Fruit fly (Drosophila melanogaster): Measurements from ENCODE around the gene promL.
A peak's percentile ranks its signal among the peaks of the same experiment; 100 is the strongest.

Gene promL

dm6 chr3L:3125649-3126130 is 1.8 kb downstream of the promL start (continued):
- TF ChIP-seq vri (GFP tag; optimal IDR thresholded peaks at IDR 0.05): peak; percentile 28
- no peak for TF ChIP-seq achi (GFP tag; optimal IDR thresholded peaks at IDR 0.05)

dm6 chr3L:3124939-3125648 is 2.4 kb downstream of the promL start:
- no peak for TF ChIP-seq Hr39 (GFP tag; optimal IDR thresholded peaks at IDR 0.05)
- TF ChIP-seq Eip78C (GFP tag): no peak
- peak; percentile 98 for TF ChIP-seq dsx (GFP tag; optimal IDR thresholded peaks at IDR 0.05; ENCODE audit: poor library complexity, severe bottlenecking)
- peak; percentile 95 for TF ChIP-seq svp (GFP tag)
- TF ChIP-seq Ets96B (tag; optimal IDR thresholded peaks at IDR 0.05): no peak
- peak; percentile 15 for TF ChIP-seq net (GFP tag; optimal IDR thresholded peaks at IDR 0.05)
- no peak for TF ChIP-seq CG6792 (GFP tag; optimal IDR thresholded peaks at IDR 0.05)
- TF ChIP-seq CG6276 (GFP tag; optimal IDR thresholded peaks at IDR 0.05): no peak
- no peak for TF ChIP-seq cyc (GFP tag; optimal IDR thresholded peaks at IDR 0.05)
- TF ChIP-seq CG31627 (GFP tag; optimal IDR thresholded peaks at IDR 0.05): no peak
- TF ChIP-seq Sox102F (GFP tag; optimal IDR thresholded peaks at IDR 0.05): no peak
- peak; percentile 5 for TF ChIP-seq Eip75B (GFP tag; optimal IDR thresholded peaks at IDR 0.05)
- TF ChIP-seq CG8119 (GFP tag; IDR thresholded peaks at IDR 0.05): no peak
- TF ChIP-seq Hr38 (GFP tag; optimal IDR thresholded peaks at IDR 0.05): no peak
- TF ChIP-seq salr (GFP tag; optimal IDR thresholded peaks at IDR 0.05): no peak
- TF ChIP-seq CG32006 (GFP tag; optimal IDR thresholded peaks at IDR 0.05): no peak
- TF ChIP-seq lz (GFP tag; optimal IDR thresholded peaks at IDR 0.05): no peak
- no peak for TF ChIP-seq CG11294 (GFP tag; IDR thresholded peaks at IDR 0.05)
- no peak for TF ChIP-seq Gug (GFP tag; IDR thresholded peaks at IDR 0.05)
- TF ChIP-seq Eip93F (GFP tag; optimal IDR thresholded peaks at IDR 0.05): no peak
- TF ChIP-seq CG1621 (tag; optimal IDR thresholded peaks at IDR 0.05): no peak
- peak in 1 of 2 experiments; percentile 50 for TF ChIP-seq ss (GFP tag; optimal IDR thresholded peaks at IDR 0.05)
- no peak for TF ChIP-seq dac (GFP tag; optimal IDR thresholded peaks at IDR 0.05)
- TF ChIP-seq CG10669 (GFP tag; optimal IDR thresholded peaks at IDR 0.05): no peak
- no peak for TF ChIP-seq CG34406 (GFP tag; optimal IDR thresholded peaks at IDR 0.05)
- TF ChIP-seq Hr4 (GFP tag; optimal IDR thresholded peaks at IDR 0.05): no peak
- TF ChIP-seq CG4318 (GFP tag; optimal IDR thresholded peaks at IDR 0.05): no peak

dm6 chr3L:3124519-3124918 is 3.0 kb downstream of the promL start:
- TF ChIP-seq Sox14 (GFP tag; optimal IDR thresholded peaks at IDR 0.05): peak; percentile 29
- TF ChIP-seq Smox (GFP tag; optimal IDR thresholded peaks at IDR 0.05): peak; percentile 4
- peak; percentile 18 for TF ChIP-seq Eip93F (GFP tag; optimal IDR thresholded peaks at IDR 0.05)
- peak; percentile 17 for TF ChIP-seq cyc (GFP tag; optimal IDR thresholded peaks at IDR 0.05)
- peak; percentile 23 for TF ChIP-seq esn (GFP tag; optimal IDR thresholded peaks at IDR 0.05)
- no peak for TF ChIP-seq dac (GFP tag; optimal IDR thresholded peaks at IDR 0.05)
- peak; percentile 12 for TF ChIP-seq CG31627 (GFP tag; optimal IDR thresholded peaks at IDR 0.05)
- TF ChIP-seq achi (GFP tag; optimal IDR thresholded peaks at IDR 0.05): peak; percentile 7
- no peak for TF ChIP-seq Eip75B (GFP tag; optimal IDR thresholded peaks at IDR 0.05)
- no peak for TF ChIP-seq CG8119 (GFP tag; IDR thresholded peaks at IDR 0.05)
- TF ChIP-seq topi (GFP tag; optimal IDR thresholded peaks at IDR 0.05): no peak

DNA sequence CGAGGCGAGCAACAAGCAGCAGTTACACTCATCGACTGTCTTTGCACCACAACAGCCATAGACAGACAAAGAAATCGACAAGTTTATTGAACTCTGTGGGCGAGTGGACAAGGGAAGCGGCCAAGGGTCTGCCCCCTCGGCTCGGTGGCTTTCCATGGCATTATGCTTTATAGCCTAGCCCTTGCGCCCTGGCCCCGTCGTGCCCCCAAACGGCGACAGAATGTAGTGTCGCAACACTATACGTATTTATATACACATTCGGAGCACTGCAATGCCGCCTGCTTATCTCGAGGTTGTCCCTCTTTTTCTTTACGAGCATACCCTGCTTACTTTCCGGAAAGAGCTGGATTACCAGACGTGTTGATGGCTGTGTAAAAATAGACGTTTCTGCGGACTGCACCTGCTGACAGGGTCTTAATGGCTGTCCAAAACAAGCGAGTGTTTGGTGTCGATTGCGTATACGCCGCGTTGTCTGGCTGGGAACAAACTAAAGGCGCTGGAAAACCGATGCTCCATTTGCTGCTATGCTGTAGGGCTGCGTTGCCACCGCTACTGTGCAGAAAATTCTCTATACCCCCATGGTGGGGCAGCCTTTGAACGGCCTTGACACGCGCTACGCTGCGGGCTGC is 4.7 kb downstream of the promL start:
- peak; percentile 46 for TF ChIP-seq svp (GFP tag)
- TF ChIP-seq CG32006 (GFP tag; optimal IDR thresholded peaks at IDR 0.05): no peak
- TF ChIP-seq Eip75B (GFP tag; optimal IDR thresholded peaks at IDR 0.05): no peak
- peak; percentile 38 for TF ChIP-seq dsx (GFP tag; optimal IDR thresholded peaks at IDR 0.05; ENCODE audit: poor library complexity, severe bottlenecking)
- peak; percentile 56 for TF ChIP-seq Eip78C (GFP tag)
- TF ChIP-seq CG8319 (GFP tag; optimal IDR thresholded peaks at IDR 0.05): no peak
- no peak for TF ChIP-seq Eip93F (GFP tag; optimal IDR thresholded peaks at IDR 0.05)
- no peak for TF ChIP-seq CG10631 (GFP tag; optimal IDR thresholded peaks at IDR 0.05)
- TF ChIP-seq Sox14 (GFP tag; optimal IDR thresholded peaks at IDR 0.05): peak; percentile 92
